Fruit fly (Drosophila melanogaster) whole organism, embryonic: ENCODE results near the gene CG9920.

Experiments used
- Asciz ChIP-seq: fragments of 200-800 bp; sonication (Bioruptor generic); optimal IDR thresholded peaks from 2 replicates; lab custom pipeline; 2017; ENCODE audit warnings: missing biosample characterization, mild to moderate bottlenecking, missing genetic modification characterization, missing genetic modification reagents
- BEAF-32 ChIP-seq: fragments of 200-800 bp; sonication (Bioruptor generic); optimal IDR thresholded peaks from 3 replicates; lab custom pipeline; 2017; ENCODE audit warnings: missing biosample characterization, missing genetic modification characterization, mild to moderate bottlenecking, moderate library complexity, missing genetic modification reagents
- C15 ChIP-seq: fragments of 200-800 bp; sonication (Bioruptor generic); IDR thresholded peaks from 3 replicates; pipeline ENCODE4 v1.3.6; 2022; ENCODE audit warnings: missing biosample characterization, missing genetic modification characterization
- CG10209 ChIP-seq: fragments of 200-800 bp; sonication (Bioruptor generic); optimal IDR thresholded peaks from 3 replicates; lab custom pipeline; 2017; ENCODE audit warnings: missing biosample characterization, mild to moderate bottlenecking, missing genetic modification characterization, missing genetic modification reagents
- CG12299 ChIP-seq: fragments of 200-800 bp; sonication (Bioruptor generic); optimal IDR thresholded peaks from 2 replicates; lab custom pipeline; 2018; ENCODE audit warnings: missing biosample characterization, mild to moderate bottlenecking, missing genetic modification characterization
- CG15011 ChIP-seq: fragments of 200-800 bp; sonication (Bioruptor generic); optimal IDR thresholded peaks from 3 replicates; lab custom pipeline; 2018; ENCODE audit warnings: missing biosample characterization, mild to moderate bottlenecking, missing genetic modification characterization
- CG15514 ChIP-seq: fragments of 200-800 bp; sonication (Bioruptor generic); optimal IDR thresholded peaks from 3 replicates; lab custom pipeline; 2017; ENCODE audit warnings: missing biosample characterization, missing genetic modification characterization, mild to moderate bottlenecking, moderate library complexity, missing genetic modification reagents
- CG17359 ChIP-seq: fragments of 200-800 bp; sonication (Bioruptor generic); optimal IDR thresholded peaks from 3 replicates; lab custom pipeline; 2018; ENCODE audit warnings: missing biosample characterization, mild to moderate bottlenecking, missing genetic modification characterization, moderate library complexity
- CG17568 ChIP-seq: fragments of 200-800 bp; sonication (Bioruptor generic); optimal IDR thresholded peaks from 2 replicates; lab custom pipeline; 2018; ENCODE audit warnings: missing biosample characterization, mild to moderate bottlenecking, missing genetic modification characterization, moderate library complexity
- CG17912 ChIP-seq: fragments of 200-800 bp; sonication (Bioruptor generic); optimal IDR thresholded peaks from 2 replicates; lab custom pipeline; 2018; ENCODE audit warnings: missing biosample characterization, mild to moderate bottlenecking, missing genetic modification characterization
- CG18476 ChIP-seq: fragments of 200-800 bp; sonication (Bioruptor generic); optimal IDR thresholded peaks from 2 replicates; lab custom pipeline; 2016; ENCODE audit warnings: missing biosample characterization, mild to moderate bottlenecking, missing genetic modification characterization
- CG18619 ChIP-seq: fragments of 200-800 bp; sonication (Bioruptor generic); optimal IDR thresholded peaks from 3 replicates; lab custom pipeline; 2017; ENCODE audit warnings: missing biosample characterization, mild to moderate bottlenecking, missing genetic modification characterization
- CG18764 ChIP-seq: fragments of 200-800 bp; sonication (Bioruptor generic); optimal IDR thresholded peaks from 3 replicates; lab custom pipeline; 2016; ENCODE audit warnings: missing biosample characterization, missing genetic modification characterization
- CG33213 ChIP-seq: fragments of 200-800 bp; sonication (Bioruptor generic); optimal IDR thresholded peaks from 3 replicates; lab custom pipeline; 2016; ENCODE audit warnings: missing biosample characterization, missing genetic modification characterization
- CG3726 ChIP-seq: fragments of 200-800 bp; sonication (Bioruptor generic); IDR thresholded peaks from 3 replicates; pipeline ENCODE4, ENCODE4 v1.3.6; 2022; ENCODE audit warnings: missing biosample characterization, missing genetic modification characterization
- CG4730 ChIP-seq: fragments of 200-800 bp; sonication (Bioruptor generic); IDR thresholded peaks from 2 replicates; pipeline ENCODE4 v1.3.6; 2022; ENCODE audit warnings: missing biosample characterization, missing genetic modification characterization
- CG4854 ChIP-seq: fragments of 200-800 bp; sonication (Bioruptor generic); optimal IDR thresholded peaks from 2 replicates; lab custom pipeline; 2016; ENCODE audit warnings: missing biosample characterization, missing genetic modification characterization, inconsistent platforms
- CG7928 ChIP-seq: fragments of 200-800 bp; sonication (Bioruptor generic); optimal IDR thresholded peaks from 2 replicates; lab custom pipeline; 2017; ENCODE audit warnings: missing biosample characterization, mild to moderate bottlenecking, missing genetic modification characterization
- CG8388 ChIP-seq: fragments of 200-800 bp; sonication (Bioruptor generic); optimal IDR thresholded peaks from 2 replicates; lab custom pipeline; 2019; ENCODE audit warnings: missing biosample characterization, mild to moderate bottlenecking, missing genetic modification characterization, moderate library complexity
- CG9876 ChIP-seq: fragments of 200-800 bp; sonication (Bioruptor generic); optimal IDR thresholded peaks from 2 replicates; lab custom pipeline; 2016; ENCODE audit warnings: missing biosample characterization, missing genetic modification characterization
- CG9932 ChIP-seq: fragments of 200-800 bp; sonication (Bioruptor generic); IDR thresholded peaks from 2 replicates; pipeline ENCODE4 v1.3.6; 2022; ENCODE audit warnings: missing biosample characterization, missing genetic modification characterization
- ERR ChIP-seq: fragments of 200-800 bp; sonication (Bioruptor generic); optimal IDR thresholded peaks from 2 replicates; lab custom pipeline; 2016; ENCODE audit warnings: missing biosample characterization, missing genetic modification characterization
- GATAe ChIP-seq: fragments of 200-800 bp; sonication (Bioruptor generic); conservative IDR thresholded peaks from 2 replicates; pipeline ENCODE4 v1.3.6; 2022; ENCODE audit warnings: missing biosample characterization, missing genetic modification characterization
- HLH4C ChIP-seq: fragments of 200-800 bp; sonication (Bioruptor generic); IDR thresholded peaks from 3 replicates; pipeline ENCODE4 v1.3.6; 2022; ENCODE audit warnings: missing biosample characterization, missing genetic modification characterization; ENCODE audit not compliant: partially characterized antibody
- Hey ChIP-seq: fragments of 200-800 bp; sonication (Bioruptor generic); optimal IDR thresholded peaks from 3 replicates; lab custom pipeline; 2018; ENCODE audit warnings: missing biosample characterization, mild to moderate bottlenecking, missing genetic modification characterization
- HmgZ ChIP-seq: fragments of 200-800 bp; sonication (Bioruptor generic); optimal IDR thresholded peaks from 2 replicates; lab custom pipeline; 2018; ENCODE audit warnings: missing biosample characterization, mild to moderate bottlenecking, missing genetic modification characterization
- Hr39 ChIP-seq: fragments of >200 bp; optimal IDR thresholded peaks from 2 replicates; lab custom pipeline; 2017
- Max ChIP-seq: fragments of 200-800 bp; sonication (Bioruptor generic); optimal IDR thresholded peaks from 2 replicates; lab custom pipeline; 2016; ENCODE audit warnings: missing biosample characterization, mild to moderate bottlenecking, missing genetic modification characterization
- NC2β ChIP-seq: fragments of 200-800 bp; sonication (Bioruptor generic); optimal IDR thresholded peaks from 2 replicates; lab custom pipeline; 2016; ENCODE audit warnings: missing biosample characterization, missing genetic modification characterization
- Nf-YC ChIP-seq: fragments of 200-800 bp; optimal IDR thresholded peaks from 3 replicates; lab custom pipeline; 2019; ENCODE audit warnings: missing biosample characterization, mild to moderate bottlenecking, missing genetic modification characterization, moderate library complexity
- Rx ChIP-seq: fragments of 200-800 bp; sonication (Bioruptor generic); IDR thresholded peaks from 2 replicates; pipeline ENCODE4 v1.3.6; 2022; ENCODE audit warnings: missing biosample characterization, missing genetic modification characterization
- Scr ChIP-seq: fragments of 200-800 bp; sonication (Bioruptor generic); IDR thresholded peaks from 2 replicates; pipeline ENCODE4 v1.3.6; 2022; ENCODE audit warnings: missing biosample characterization, missing genetic modification characterization; ENCODE audit not compliant: partially characterized antibody
- Side ChIP-seq: fragments of 200-800 bp; sonication (Bioruptor generic); optimal IDR thresholded peaks from 2 replicates; lab custom pipeline; 2016; ENCODE audit warnings: missing biosample characterization, missing genetic modification characterization
- ap ChIP-seq: fragments of 200-800 bp; sonication (Bioruptor generic); IDR thresholded peaks from 2 replicates; pipeline ENCODE4 v1.3.6; 2022; ENCODE audit warnings: missing biosample characterization, missing genetic modification characterization
- bcd ChIP-seq: fragments of 200-800 bp; sonication (Bioruptor generic); optimal IDR thresholded peaks from 2 replicates; lab custom pipeline; 2017; ENCODE audit warnings: missing biosample characterization, mild to moderate bottlenecking, missing genetic modification characterization
- br ChIP-seq: fragments of >200 bp; optimal IDR thresholded peaks from 2 replicates; lab custom pipeline; 2017
- crol ChIP-seq: fragments of 200-800 bp; sonication (Bioruptor generic); IDR thresholded peaks from 2 replicates; pipeline ENCODE4 v1.3.6; 2022; ENCODE audit warnings: missing biosample characterization, missing genetic modification characterization
- crp ChIP-seq, 2 experiments: fragments of 200-800 bp; sonication (Bioruptor generic); optimal IDR thresholded peaks; 2 replicates in 1 of 2; 3 replicates in 1 of 2; lab custom pipeline; 2017; ENCODE audit warnings: missing biosample characterization in 2 of 2, missing genetic modification characterization in 2 of 2, mild to moderate bottlenecking in 1 of 2, moderate library complexity in 1 of 2
- dmrt11E ChIP-seq: fragments of 200-800 bp; sonication (Bioruptor generic); optimal IDR thresholded peaks from 3 replicates; lab custom pipeline; 2018; ENCODE audit warnings: missing biosample characterization, mild to moderate bottlenecking, missing genetic modification characterization, moderate library complexity
- gsb-n ChIP-seq: fragments of 200-800 bp; sonication (Bioruptor generic); optimal IDR thresholded peaks from 3 replicates; lab custom pipeline; 2018; ENCODE audit warnings: missing biosample characterization, mild to moderate bottlenecking, missing genetic modification characterization
- jumu ChIP-seq: fragments of 200-800 bp; sonication (Bioruptor generic); optimal IDR thresholded peaks from 3 replicates; lab custom pipeline; 2016; ENCODE audit warnings: missing biosample characterization, missing genetic modification characterization
- ken ChIP-seq: fragments of 200-800 bp; sonication (Bioruptor generic); IDR thresholded peaks from 3 replicates; pipeline ENCODE4 v1.3.6; 2022; ENCODE audit warnings: missing biosample characterization, missing genetic modification characterization
- klu ChIP-seq: fragments of 200-800 bp; sonication (Bioruptor generic); IDR thresholded peaks from 2 replicates; pipeline ENCODE4 v1.3.6; 2022; ENCODE audit warnings: missing biosample characterization, missing genetic modification characterization
- lov ChIP-seq, 2 experiments: fragments of 200-800 bp in 1 of 2; fragments of >200 bp in 1 of 2; sonication (Bioruptor generic) in 1 of 2; IDR thresholded peaks in 1 of 2; optimal IDR thresholded peaks in 1 of 2; 2 replicates in 1 of 2; 3 replicates in 1 of 2; pipeline versions ENCODE4 v1.3.6 to Lab custom; 2017 to 2022; ENCODE audit warnings: missing biosample characterization in 1 of 2, missing genetic modification characterization in 1 of 2
- mirr ChIP-seq: fragments of 200-800 bp; sonication (Bioruptor generic); optimal IDR thresholded peaks from 3 replicates; lab custom pipeline; 2018; ENCODE audit warnings: missing biosample characterization, mild to moderate bottlenecking, missing genetic modification characterization
- pan ChIP-seq, 4 experiments: fragments of >200 bp in 3 of 4; fragments of 200-800 bp in 1 of 4; sonication (Bioruptor generic) in 1 of 4; optimal IDR thresholded peaks in 3 of 4; IDR thresholded peaks in 1 of 4; 2 replicates each; pipeline versions ENCODE4 v1.3.6 to Lab custom; 2017 to 2022; ENCODE audit warnings: missing biosample characterization in 2 of 4, missing genetic modification characterization in 2 of 4, mixed read lengths in 1 of 4
- sim ChIP-seq: fragments of 200-800 bp; sonication (Bioruptor generic); IDR thresholded peaks from 2 replicates; pipeline ENCODE4 v1.3.6; 2022; ENCODE audit warnings: missing biosample characterization, missing genetic modification characterization
- ssp ChIP-seq: fragments of 200-800 bp; sonication (Bioruptor generic); IDR thresholded peaks from 2 replicates; pipeline ENCODE4 v1.3.6; 2022; ENCODE audit warnings: missing biosample characterization, missing genetic modification characterization
- sug ChIP-seq: fragments of 200-800 bp; optimal IDR thresholded peaks from 2 replicates; lab custom pipeline; 2019; ENCODE audit warnings: missing biosample characterization, mild to moderate bottlenecking, missing genetic modification characterization, moderate library complexity
- wor ChIP-seq: fragments of 200-800 bp; sonication (Bioruptor generic); IDR thresholded peaks from 2 replicates; pipeline ENCODE4 v1.3.6; 2022; ENCODE audit warnings: missing biosample characterization, missing genetic modification characterization

The CG9920 gene

dm6 chr3R:14077026-14077425 lies 20.9 kb downstream of the CG9920 start (continued):
- TF ChIP-seq crol (GFP tag; lab: Robert Waterston, UW): no peak
- peak; percentile 13 for TF ChIP-seq CG4854 (GFP tag; lab: Kevin White, UChicago)
- no peak for TF ChIP-seq CG17568 (GFP tag; lab: Kevin White, UChicago)
- TF ChIP-seq CG15011 (GFP tag; lab: Kevin White, UChicago): peak; percentile 1
- peak; percentile 28 for TF ChIP-seq bcd (GFP tag; lab: Kevin White, UChicago)
- TF ChIP-seq CG18476 (GFP tag; lab: Kevin White, UChicago): no peak
- no peak for TF ChIP-seq CG17912 (GFP tag; lab: Kevin White, UChicago)
- peak; percentile 19 for TF ChIP-seq CG18764
- TF ChIP-seq Max (GFP tag; lab: Kevin White, UChicago): no peak
- TF ChIP-seq CG9932: no peak
- TF ChIP-seq dmrt11E (tag; lab: Kevin White, UChicago): no peak
- TF ChIP-seq NC2β (GFP tag; lab: Kevin White, UChicago): no peak
- no peak for TF ChIP-seq lov (optimal IDR thresholded peaks at IDR 0.05; lab: Kevin White, UChicago)
- no peak for TF ChIP-seq lov (GFP tag; IDR thresholded peaks at IDR 0.05; lab: Robert Waterston, UW)
- TF ChIP-seq klu (GFP tag; lab: Robert Waterston, UW): no peak
- no peak for TF ChIP-seq ERR (GFP tag; lab: Kevin White, UChicago)
- no peak for TF ChIP-seq sug (tag; lab: Kevin White, UChicago)
- no peak for TF ChIP-seq Scr (GFP tag; lab: Robert Waterston, UW)
- no peak for TF ChIP-seq CG33213
- no peak for TF ChIP-seq HmgZ (tag; lab: Kevin White, UChicago)
- TF ChIP-seq CG7928 (GFP tag; lab: Kevin White, UChicago): no peak
- TF ChIP-seq CG18619 (GFP tag; lab: Kevin White, UChicago): no peak
- TF ChIP-seq Nf-YC (tag; lab: Kevin White, UChicago): no peak
- peak; percentile 59 for TF ChIP-seq CG17359 (tag; lab: Kevin White, UChicago)
- 0 out of 2 replicates have a peak, but pooled peaks have one; percentile 12 for TF ChIP-seq Rx (GFP tag; lab: Robert Waterston, UW)
- TF ChIP-seq CG12299 (tag; lab: Kevin White, UChicago): no peak
- TF ChIP-seq Asciz: peak; percentile 14
- TF ChIP-seq mirr (GFP tag; lab: Kevin White, UChicago): no peak
- no peak for TF ChIP-seq wor (GFP tag; lab: Robert Waterston, UW)
- peak; percentile 9 for TF ChIP-seq CG10209 (GFP tag; lab: Kevin White, UChicago)
- no peak for TF ChIP-seq GATAe (GFP tag; lab: Robert Waterston, UW)
- TF ChIP-seq CG15514 (GFP tag; lab: Kevin White, UChicago): peak; percentile 10
- TF ChIP-seq ken (GFP tag; lab: Robert Waterston, UW): 0 out of 3 replicates have a peak, but pooled peaks have one; percentile 45
- no peak for TF ChIP-seq crp (GFP tag; optimal IDR thresholded peaks at IDR 0.05; lab: Kevin White, UChicago)
- no peak for TF ChIP-seq Hr39 (lab: Kevin White, UChicago)
- no peak for TF ChIP-seq ap
- TF ChIP-seq CG9876: no peak
- TF ChIP-seq CG8388 (GFP tag; lab: Kevin White, UChicago): no peak
- no peak for TF ChIP-seq Side
- no peak for TF ChIP-seq jumu (GFP tag; lab: Kevin White, UChicago)
- TF ChIP-seq CG3726 (GFP tag; lab: Robert Waterston, UW): no peak
- TF ChIP-seq br (lab: Kevin White, UChicago): no peak
- no peak for TF ChIP-seq CG4730
- 0 out of 3 replicates have a peak, but pooled peaks have one; percentile 4 for TF ChIP-seq C15
- TF ChIP-seq gsb-n (tag; lab: Kevin White, UChicago): no peak
- no peak for TF ChIP-seq Hey
- TF ChIP-seq pan (optimal IDR thresholded peaks at IDR 0.05; lab: Kevin White, UChicago): no peak
- TF ChIP-seq pan (GFP tag; optimal IDR thresholded peaks at IDR 0.05 in 1 of 2, IDR thresholded peaks at IDR 0.05 in 1 of 2): peak in 1 of 2 experiments; percentile 73
- TF ChIP-seq ssp: no peak
- no peak for TF ChIP-seq BEAF-32 (GFP tag; lab: Kevin White, UChicago)
- no peak for TF ChIP-seq sim (GFP tag; lab: Robert Waterston, UW)
- TF ChIP-seq HLH4C (GFP tag; lab: Robert Waterston, UW): no peak
